Fruit fly (Drosophila melanogaster) whole organism: Measurements from ENCODE around the gene HemK1.

Experiments
- CG8478 ChIP-seq: fragments of >200 bp; optimal IDR thresholded peaks from 2 replicates; lab custom pipeline; 2018; ENCODE audit warnings: inconsistent platforms
- Dll ChIP-seq: fragments of >200 bp; optimal IDR thresholded peaks from 2 replicates; lab custom pipeline; 2017
- EcR ChIP-seq, 2 experiments: fragments of >200 bp; optimal IDR thresholded peaks; 2 replicates each; lab custom pipeline; 2017; ENCODE audit warnings: missing biosample characterization in 2 of 2, missing genetic modification characterization in 2 of 2, missing genetic modification reagents in 2 of 2
- pan ChIP-seq: fragments of >200 bp; optimal IDR thresholded peaks from 2 replicates; lab custom pipeline; 2017
- psq ChIP-seq: fragments of >200 bp; optimal IDR thresholded peaks from 2 replicates; lab custom pipeline; 2017
- usp ChIP-seq: fragments of >200 bp; optimal IDR thresholded peaks from 2 replicates; lab custom pipeline; 2017; ENCODE audit warnings: missing biosample characterization, missing genetic modification characterization, mixed read lengths

The HemK1 gene

DNA sequence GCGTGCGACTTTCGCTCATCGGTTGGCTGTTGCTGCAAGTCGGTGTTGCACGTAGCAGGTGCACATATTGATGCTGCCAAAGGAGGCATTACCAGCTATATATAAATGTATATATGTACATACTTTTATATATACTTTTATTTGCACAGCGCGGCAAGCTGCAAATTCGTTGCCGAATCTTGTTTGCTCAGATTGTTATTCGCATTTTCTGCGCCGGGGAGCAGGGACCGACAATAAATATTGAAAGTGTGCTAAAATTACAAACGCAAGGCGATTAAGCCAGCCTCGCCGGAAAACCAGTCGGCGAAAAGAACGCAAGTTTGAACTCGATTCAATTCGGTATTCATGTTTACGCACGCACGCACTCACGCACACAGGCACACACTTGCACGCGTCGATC, 2.7 kb downstream of the HemK1 start:
- TF ChIP-seq EcR (GFP tag; optimal IDR thresholded peaks at IDR 0.05; lab: Kevin White, UChicago) = no peak
- no peak for TF ChIP-seq pan (lab: Kevin White, UChicago)
- TF ChIP-seq usp (GFP tag; lab: Kevin White, UChicago) = no peak
- TF ChIP-seq CG8478 (lab: Kevin White, UChicago) = no peak
- no peak for TF ChIP-seq psq (lab: Kevin White, UChicago)
- no peak for TF ChIP-seq Dll

dm6 chr2L:6464270-6464669, 3.2 kb downstream of the HemK1 start:
- TF ChIP-seq Dll = no peak
- TF ChIP-seq pan (lab: Kevin White, UChicago) = no peak
- no peak for TF ChIP-seq CG8478 (lab: Kevin White, UChicago)
- no peak for TF ChIP-seq psq (lab: Kevin White, UChicago)
- TF ChIP-seq usp (GFP tag; lab: Kevin White, UChicago) = no peak
- no peak for TF ChIP-seq EcR (GFP tag; optimal IDR thresholded peaks at IDR 0.05; lab: Kevin White, UChicago)

dm6 chr2L:6463392-6463791, 4.1 kb downstream of the HemK1 start:
- no peak for TF ChIP-seq usp (GFP tag; lab: Kevin White, UChicago)
- no peak for TF ChIP-seq EcR (GFP tag; optimal IDR thresholded peaks at IDR 0.05; lab: Kevin White, UChicago)
- TF ChIP-seq psq (lab: Kevin White, UChicago) = no peak
- TF ChIP-seq Dll = no peak
- no peak for TF ChIP-seq pan (lab: Kevin White, UChicago)
- TF ChIP-seq CG8478 (lab: Kevin White, UChicago) = no peak

- TF ChIP-seq usp (GFP tag; lab: Kevin White, UChicago) (no peak), EcR (GFP tag; optimal IDR thresholded peaks at IDR 0.05; lab: Kevin White, UChicago) (no peak), CG8478 (lab: Kevin White, UChicago) (no peak)
These were observed 5.2 kb downstream of the HemK1 start for dm6 chr2L:6462259-6462658.

- TF ChIP-seq pan (lab: Kevin White, UChicago) (no peak), usp (GFP tag; lab: Kevin White, UChicago) (no peak), Dll (no peak), psq (lab: Kevin White, UChicago) (no peak), CG8478 (lab: Kevin White, UChicago) (no peak), EcR (GFP tag; optimal IDR thresholded peaks at IDR 0.05; lab: Kevin White, UChicago) (no peak)
These were observed 6.0 kb downstream of the HemK1 start for dm6 chr2L:6461497-6461896.

DNA sequence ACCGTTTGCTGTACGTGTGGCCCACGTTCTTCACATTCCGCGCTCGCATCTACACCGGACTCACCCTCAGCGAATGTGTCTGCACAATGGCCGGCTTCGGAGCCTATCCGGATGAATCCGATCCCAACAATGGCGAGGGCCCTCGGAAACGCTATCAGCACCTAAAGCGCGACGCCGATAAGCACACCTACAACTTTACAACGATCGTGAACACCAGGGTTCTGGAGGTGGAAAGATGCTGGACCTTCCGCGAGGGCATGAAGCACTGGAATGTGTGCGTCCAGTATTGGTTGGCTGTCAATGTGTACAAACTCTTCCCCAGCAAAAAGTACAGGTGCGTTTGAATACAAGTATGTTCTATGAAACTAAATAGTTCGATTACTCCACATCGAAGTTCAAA, 9.9 kb downstream of the HemK1 start:
- TF ChIP-seq psq (lab: Kevin White, UChicago) (no peak), CG8478 (lab: Kevin White, UChicago) (no peak), Dll (no peak), pan (lab: Kevin White, UChicago) (no peak), EcR (GFP tag; optimal IDR thresholded peaks at IDR 0.05; lab: Kevin White, UChicago) (no peak), usp (GFP tag; lab: Kevin White, UChicago) (no peak)

DNA sequence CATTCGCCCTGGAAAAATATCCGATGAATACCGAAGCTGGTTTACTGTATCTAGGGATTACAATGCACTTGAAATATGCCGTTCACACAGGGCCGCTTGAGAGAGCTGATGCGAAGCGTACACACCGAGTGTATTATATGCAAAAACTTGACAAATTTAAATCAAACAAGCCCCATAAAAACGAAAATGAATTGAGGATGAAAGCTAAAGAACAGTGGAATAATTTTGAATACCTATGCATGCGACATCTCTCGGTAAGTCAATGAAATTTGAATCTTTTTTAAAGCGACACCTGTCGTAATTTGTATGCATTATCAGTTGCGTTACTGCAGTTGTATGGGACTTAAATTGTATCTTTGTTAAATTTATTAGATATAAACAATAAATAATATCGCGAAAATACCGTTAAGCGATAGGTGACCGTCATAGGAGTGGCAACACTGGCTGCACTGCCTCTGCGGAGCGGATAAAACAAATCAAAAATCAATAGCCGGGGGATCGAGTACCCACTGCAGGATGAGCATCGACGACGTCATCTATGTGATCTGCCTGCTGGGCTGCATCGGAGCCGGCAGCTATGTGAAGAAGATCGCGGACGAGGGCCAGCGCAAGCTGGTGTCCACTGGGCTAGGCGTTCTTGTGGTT, 11.4 kb downstream of the HemK1 start, which contains the start of gene frj:
frj (plus strand) TSS at position 98 of the 645 bp plus-strand sequence.
- TF ChIP-seq CG8478 (lab: Kevin White, UChicago) (no peak), usp (GFP tag; lab: Kevin White, UChicago) (no peak), EcR (GFP tag; optimal IDR thresholded peaks at IDR 0.05; lab: Kevin White, UChicago) (no peak), Dll (no peak), psq (lab: Kevin White, UChicago) (no peak), pan (lab: Kevin White, UChicago) (no peak)

DNA sequence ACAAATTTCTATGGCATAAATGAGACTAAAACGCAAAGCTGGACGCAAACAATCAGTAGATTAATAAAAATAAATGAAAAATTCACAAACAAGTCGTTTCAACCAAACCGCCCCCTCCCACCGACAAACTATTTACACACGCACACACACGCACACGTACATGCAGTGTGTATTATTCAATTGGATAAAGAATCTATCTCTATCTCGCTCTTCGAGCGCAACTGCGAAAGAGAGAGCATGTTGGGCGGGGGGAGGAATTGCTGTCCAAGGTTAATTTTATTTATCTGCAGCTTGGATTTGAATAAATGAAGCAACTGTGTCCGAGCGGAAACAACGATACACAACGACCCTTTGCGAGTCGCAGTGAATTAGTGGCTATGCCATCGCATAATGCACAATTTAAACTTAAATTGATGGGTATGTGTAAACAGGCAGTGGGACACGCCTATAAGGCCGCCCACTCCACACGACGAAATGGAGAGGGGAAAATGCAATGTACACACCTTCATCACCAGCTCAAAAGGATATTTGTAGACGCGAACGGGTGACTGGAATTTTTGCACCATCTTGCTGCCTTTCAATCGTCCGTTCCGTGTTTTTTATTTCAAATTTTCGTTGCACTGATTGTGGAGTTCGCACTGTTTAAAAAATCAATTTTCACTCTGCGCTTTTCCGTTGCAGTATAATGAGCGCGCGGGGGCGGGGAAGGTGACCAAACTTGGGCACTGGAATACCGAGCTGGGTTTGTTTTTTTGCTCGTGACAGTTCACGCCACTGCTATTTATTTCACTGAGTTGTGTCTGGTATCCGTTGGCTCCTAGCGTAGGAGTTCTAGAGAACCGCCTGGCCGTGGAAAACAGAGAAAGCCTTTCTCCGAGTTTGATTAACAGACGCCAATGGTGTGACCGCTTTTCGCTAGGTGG, 12.2 kb downstream of the HemK1 start, which contains the start of gene retm:
retm (minus strand) TSS at position 898 of the 923 bp plus-strand sequence.
- TF ChIP-seq EcR (GFP tag; optimal IDR thresholded peaks at IDR 0.05; lab: Kevin White, UChicago) (no peak), Dll (no peak), CG8478 (lab: Kevin White, UChicago) (no peak), usp (GFP tag; lab: Kevin White, UChicago) (no peak), psq (lab: Kevin White, UChicago) (no peak), pan (lab: Kevin White, UChicago) (no peak)

dm6 chr2L:6449753-6450152, 17.7 kb downstream of the HemK1 start:
- TF ChIP-seq pan (lab: Kevin White, UChicago) (no peak), Dll (no peak)

DNA sequence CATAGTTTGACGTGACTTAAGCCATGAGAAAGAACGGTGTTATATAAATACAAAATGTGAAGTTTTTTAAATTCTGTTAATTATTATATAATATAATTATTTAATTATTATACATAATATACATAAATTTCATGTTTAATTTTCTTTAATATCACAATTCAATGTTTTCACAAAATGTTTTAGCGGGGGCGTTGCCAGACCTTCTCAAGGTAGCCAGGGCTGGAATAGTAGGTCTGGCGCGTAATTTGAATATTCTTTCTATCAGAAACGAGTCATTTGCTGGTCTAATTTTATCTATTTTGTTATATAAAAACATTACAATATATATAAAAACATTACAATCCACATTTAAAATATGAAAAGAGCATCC, 19.2 kb downstream of the HemK1 start, which contains the start of gene Acox3:
Acox3 (minus strand) TSS at position 70 of the 370 bp plus-strand sequence.
- no peak for TF ChIP-seq CG8478 (lab: Kevin White, UChicago)
- no peak for TF ChIP-seq EcR (GFP tag; optimal IDR thresholded peaks at IDR 0.05; lab: Kevin White, UChicago)
- TF ChIP-seq Dll = no peak
- no peak for TF ChIP-seq pan (lab: Kevin White, UChicago)
- no peak for TF ChIP-seq psq (lab: Kevin White, UChicago)
- no peak for TF ChIP-seq usp (GFP tag; lab: Kevin White, UChicago)

- TF ChIP-seq psq (lab: Kevin White, UChicago) = no peak
- no peak for TF ChIP-seq pan (lab: Kevin White, UChicago)
- TF ChIP-seq EcR (GFP tag; optimal IDR thresholded peaks at IDR 0.05; lab: Kevin White, UChicago) = no peak
- TF ChIP-seq CG8478 (lab: Kevin White, UChicago) = no peak
These were observed 19.7 kb downstream of the HemK1 start for dm6 chr2L:6447581-6448333.
